Worm (Caenorhabditis elegans) whole organism, young adult: ENCODE measurements around the gene picc-1.

Source experiments
- F39B2.1 ChIP-seq: fragments of 200-800 bp; sonication (Bioruptor generic); IDR thresholded peaks from 2 replicates; pipeline ENCODE4 v1.3.6; 2022; ENCODE audit warnings: missing genetic modification reagents, missing genetic modification characterization, missing compliant biosample characterization
- Y79H2A.3 ChIP-seq: fragments of 200-800 bp; sonication (Bioruptor generic); conservative IDR thresholded peaks from 2 replicates; pipeline ENCODE4 v1.3.6; 2022; ENCODE audit warnings: missing genetic modification reagents, missing genetic modification characterization, missing compliant biosample characterization
- athp-1 ChIP-seq: sonication (generic microtip); optimal IDR thresholded peaks from 2 replicates; lab custom pipeline; 2017; ENCODE audit warnings: mild to moderate bottlenecking, missing genetic modification characterization, missing compliant biosample characterization
- attf-3 ChIP-seq: fragments of 200-800 bp; sonication (Bioruptor generic); conservative IDR thresholded peaks from 2 replicates; pipeline ENCODE4 v1.3.6; 2022; ENCODE audit warnings: missing genetic modification reagents, missing genetic modification characterization, missing compliant biosample characterization
- egl-18 ChIP-seq: fragments of 200-800 bp; sonication (Bioruptor generic); IDR thresholded peaks from 2 replicates; pipeline ENCODE4 v1.3.6; 2022; ENCODE audit warnings: missing genetic modification reagents, missing genetic modification characterization, missing compliant biosample characterization
- gei-17 ChIP-seq: fragments of 200-800 bp; sonication (Bioruptor generic); optimal IDR thresholded peaks from 2 replicates; lab custom pipeline; 2018; ENCODE audit warnings: mild to moderate bottlenecking, missing genetic modification characterization, missing compliant biosample characterization
- him-1 ChIP-seq: sonication (generic microtip); optimal IDR thresholded peaks from 2 replicates; lab custom pipeline; 2016; ENCODE audit warnings: missing genotype, missing genetic modification reagents, missing genetic modification characterization, missing compliant biosample characterization
- lin-26 ChIP-seq: fragments of 200-800 bp; sonication (Bioruptor generic); IDR thresholded peaks from 2 replicates; pipeline ENCODE4 v1.3.6; 2022; ENCODE audit warnings: missing genetic modification reagents, missing genetic modification characterization, missing compliant biosample characterization
- lin-35 ChIP-seq, 3 experiments: fragments of 150-350 bp in 2 of 3; sonication (generic microtip) in 1 of 3; optimal IDR thresholded peaks; 2 replicates each; lab custom pipeline; 2014 to 2018; ENCODE audit warnings: missing biosample characterization in 3 of 3, missing genetic modification characterization in 3 of 3, missing genetic modification reagents in 3 of 3
- rcor-1 ChIP-seq: fragments of 200-800 bp; sonication (Bioruptor generic); IDR thresholded peaks from 2 replicates; pipeline ENCODE4 v1.3.6; 2022; ENCODE audit warnings: missing genetic modification reagents, missing genetic modification characterization, missing compliant biosample characterization
- unc-62 ChIP-seq: fragments of 150-350 bp; optimal IDR thresholded peaks from 2 replicates; lab custom pipeline; 2014; ENCODE audit warnings: missing biosample characterization, missing genetic modification reagents, missing genetic modification characterization

ce11 chrV:5986755-5987154 lies 32.0 kb upstream of the picc-1 start, which contains the start of gene C10F3.7:
- TF ChIP-seq lin-35 (GFP tag; optimal IDR thresholded peaks at IDR 0.05; lab: Kevin White, UChicago) (no peak), athp-1 (tag; lab: Kevin White, UChicago) (no peak), gei-17 (GFP tag; lab: Kevin White, UChicago) (no peak), attf-3 (GFP tag; lab: Robert Waterston, UW) (no peak), egl-18 (GFP tag; lab: Robert Waterston, UW) (no peak), lin-26 (GFP tag; lab: Robert Waterston, UW) (no peak), Y79H2A.3 (GFP tag; lab: Robert Waterston, UW) (no peak), rcor-1 (GFP tag; lab: Robert Waterston, UW) (no peak), F39B2.1 (GFP tag; lab: Robert Waterston, UW) (no peak), unc-62 (GFP tag; lab: Kevin White, UChicago) (no peak), him-1 (tag; lab: Kevin White, UChicago) (no peak)
